Worm (Caenorhabditis elegans): ENCODE results near the gene dpy-11.

ce11 chrV:6533030-6533429 lies 18.0 kb upstream of the dpy-11 start, which contains the start of gene hpo-26:
- TF ChIP-seq ref-1 (GFP tag; conservative IDR thresholded peaks at IDR 0.05) (no peak), flt-1 (GFP tag; IDR thresholded peaks at IDR 0.05) (no peak)
